Worm (Caenorhabditis elegans): Measurements from ENCODE around the gene sprr-2.

DNA sequence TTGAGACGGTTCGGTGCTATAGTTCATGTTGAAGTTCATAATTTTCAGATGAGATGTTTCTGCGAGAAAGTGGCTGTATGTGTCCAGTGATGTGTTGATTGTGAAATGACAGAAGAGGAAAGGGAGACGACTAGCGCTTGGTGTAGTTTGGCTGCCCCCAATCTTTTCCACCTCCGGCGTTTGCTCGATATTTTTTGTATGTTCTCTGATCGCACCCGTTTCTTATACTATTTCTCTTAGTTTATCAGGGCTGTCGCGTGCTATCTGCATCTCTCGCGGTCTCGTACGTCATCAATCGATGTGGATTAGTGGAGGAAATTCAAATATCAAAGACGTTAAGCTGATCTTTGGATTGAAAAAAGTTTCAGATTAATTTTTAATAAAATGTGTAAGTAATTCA lies 17.5 kb downstream of the sprr-2 start, which contains the start of gene atf-4:
- TF ChIP-seq T22C8.4 (GFP tag; IDR thresholded peaks at IDR 0.05) (0 out of 2 replicates have a peak, but pooled peaks have one; percentile 46), ztf-29 (GFP tag; IDR thresholded peaks at IDR 0.05) (no peak), cog-1 (tag; optimal IDR thresholded peaks at IDR 0.05) (no peak), flt-1 (GFP tag; IDR thresholded peaks at IDR 0.05) (no peak), klf-2 (GFP tag; conservative IDR thresholded peaks at IDR 0.05) (no peak), ref-1 (GFP tag; conservative IDR thresholded peaks at IDR 0.05) (no peak), tab-1 (GFP tag; IDR thresholded peaks at IDR 0.05) (no peak)
